Worm (Caenorhabditis elegans) whole organism, L2 larva: ENCODE results near the gene H02F09.3.

Experiments used
- nhr-10 ChIP-seq: sonication (generic microtip); optimal IDR thresholded peaks from 2 replicates; lab custom pipeline; 2017; ENCODE audit warnings: missing biosample characterization, missing genetic modification characterization
- nhr-237 ChIP-seq: fragments of 150-350 bp; optimal IDR thresholded peaks from 2 replicates; lab custom pipeline; 2014; ENCODE audit warnings: missing biosample characterization, missing genetic modification characterization
- nhr-77 ChIP-seq: fragments of 150-350 bp; optimal IDR thresholded peaks from 2 replicates; lab custom pipeline; 2014; ENCODE audit warnings: missing biosample characterization, missing genetic modification characterization

ce11 chrX:1524559-1524958 is 43.9 kb upstream of the H02F09.3 start:
- TF ChIP-seq nhr-237 (tag; lab: Kevin White, UChicago) (no peak), nhr-10 (tag; lab: Kevin White, UChicago) (no peak), nhr-77 (tag; lab: Kevin White, UChicago) (no peak)
